Fruit fly (Drosophila melanogaster) whole organism, pupa: ENCODE measurements around the gene grp.

Source experiments
- CG10348 ChIP-seq: fragments of 200-800 bp; sonication (Bioruptor generic); IDR thresholded peaks from 2 replicates; pipeline ENCODE4 v1.3.6; 2022; ENCODE audit warnings: missing biosample characterization, missing genetic modification characterization
- CG12605 ChIP-seq: fragments of 200-800 bp; sonication (Bioruptor generic); IDR thresholded peaks from 2 replicates; pipeline ENCODE4 v1.3.6; 2022; ENCODE audit warnings: missing biosample characterization, missing genetic modification characterization
- CG13204 ChIP-seq: fragments of 200-800 bp; sonication (Bioruptor generic); optimal IDR thresholded peaks from 2 replicates; lab custom pipeline; 2018; ENCODE audit warnings: missing biosample characterization, mild to moderate bottlenecking, missing genetic modification characterization, moderate library complexity
- CG14655 ChIP-seq: fragments of 200-800 bp; sonication (Bioruptor generic); optimal IDR thresholded peaks from 3 replicates; lab custom pipeline; 2017; ENCODE audit warnings: mild to moderate bottlenecking, missing biosample characterization, missing genetic modification reagents, missing genetic modification characterization
- CG15710 ChIP-seq: fragments of 200-800 bp; sonication (Bioruptor generic); optimal IDR thresholded peaks from 2 replicates; lab custom pipeline; 2018; ENCODE audit warnings: missing biosample characterization, mild to moderate bottlenecking, missing genetic modification characterization, moderate library complexity
- CG17806 ChIP-seq: fragments of 200-800 bp; sonication (Bioruptor generic); optimal IDR thresholded peaks from 2 replicates; lab custom pipeline; 2018; ENCODE audit warnings: missing biosample characterization, mild to moderate bottlenecking, missing genetic modification characterization, moderate library complexity
- CG32121 ChIP-seq: fragments of 200-800 bp; sonication (Bioruptor generic); IDR thresholded peaks from 2 replicates; pipeline ENCODE4 v1.3.6; 2022; ENCODE audit warnings: missing biosample characterization, missing genetic modification characterization
- CG34367 ChIP-seq: fragments of 200-800 bp; sonication (Bioruptor generic); optimal IDR thresholded peaks from 2 replicates; lab custom pipeline; 2018; ENCODE audit warnings: missing biosample characterization, mild to moderate bottlenecking, missing genetic modification characterization
- CG4496 ChIP-seq: fragments of 200-800 bp; sonication (Bioruptor generic); IDR thresholded peaks from 3 replicates; pipeline ENCODE4 v1.3.6; 2022; ENCODE audit warnings: missing biosample characterization, missing genetic modification characterization
- CG8159 ChIP-seq: fragments of 200-800 bp; sonication (Bioruptor generic); optimal IDR thresholded peaks from 3 replicates; lab custom pipeline; 2018; ENCODE audit warnings: missing biosample characterization, mild to moderate bottlenecking, missing genetic modification characterization, moderate library complexity
- CG8301 ChIP-seq: fragments of 200-800 bp; sonication (Bioruptor generic); optimal IDR thresholded peaks from 2 replicates; lab custom pipeline; 2018; ENCODE audit warnings: missing biosample characterization, mild to moderate bottlenecking, missing genetic modification characterization
- CG9948 ChIP-seq: fragments of 200-800 bp; sonication (Bioruptor generic); optimal IDR thresholded peaks from 2 replicates; lab custom pipeline; 2018; ENCODE audit warnings: missing biosample characterization, mild to moderate bottlenecking, missing genetic modification characterization, moderate library complexity
- D1 ChIP-seq: fragments of 200-800 bp; sonication (Bioruptor generic); optimal IDR thresholded peaks from 2 replicates; lab custom pipeline; 2018; ENCODE audit warnings: missing biosample characterization, mild to moderate bottlenecking, missing genetic modification characterization, moderate library complexity
- EcR ChIP-seq: fragments of 200-800 bp; sonication (Bioruptor generic); optimal IDR thresholded peaks from 3 replicates; lab custom pipeline; 2019; ENCODE audit warnings: missing biosample characterization, missing genetic modification characterization, mild to moderate bottlenecking, moderate library complexity, missing genetic modification reagents
- Ets98B ChIP-seq: fragments of 200-800 bp; sonication (Bioruptor generic); IDR thresholded peaks from 2 replicates; pipeline ENCODE4 v1.3.6; 2022; ENCODE audit warnings: missing biosample characterization, missing genetic modification characterization
- Pif1A ChIP-seq: fragments of 200-800 bp; sonication (Bioruptor generic); optimal IDR thresholded peaks from 3 replicates; lab custom pipeline; 2016; ENCODE audit warnings: missing biosample characterization, missing genetic modification characterization
- Pif1B ChIP-seq: fragments of 200-800 bp; sonication (Bioruptor generic); optimal IDR thresholded peaks from 3 replicates; lab custom pipeline; 2016; ENCODE audit warnings: missing biosample characterization, missing genetic modification characterization
- Snoo ChIP-seq: fragments of 200-800 bp; sonication (Bioruptor generic); optimal IDR thresholded peaks from 3 replicates; lab custom pipeline; 2017; ENCODE audit warnings: missing biosample characterization, mild to moderate bottlenecking, missing genetic modification characterization, inconsistent platforms
- fd96Ca ChIP-seq: fragments of 200-800 bp; sonication (Bioruptor generic); IDR thresholded peaks from 3 replicates; pipeline ENCODE4 v1.3.6; 2022; ENCODE audit warnings: missing biosample characterization, missing genetic modification characterization
- gl ChIP-seq: fragments of 200-800 bp; sonication (Bioruptor generic); optimal IDR thresholded peaks from 2 replicates; lab custom pipeline; 2018; ENCODE audit warnings: missing biosample characterization, mild to moderate bottlenecking, missing genetic modification characterization
- rn ChIP-seq: fragments of 200-800 bp; sonication (Bioruptor generic); IDR thresholded peaks from 2 replicates; pipeline ENCODE4 v1.3.6; 2022; ENCODE audit warnings: missing biosample characterization, missing genetic modification characterization

grp gene

DNA sequence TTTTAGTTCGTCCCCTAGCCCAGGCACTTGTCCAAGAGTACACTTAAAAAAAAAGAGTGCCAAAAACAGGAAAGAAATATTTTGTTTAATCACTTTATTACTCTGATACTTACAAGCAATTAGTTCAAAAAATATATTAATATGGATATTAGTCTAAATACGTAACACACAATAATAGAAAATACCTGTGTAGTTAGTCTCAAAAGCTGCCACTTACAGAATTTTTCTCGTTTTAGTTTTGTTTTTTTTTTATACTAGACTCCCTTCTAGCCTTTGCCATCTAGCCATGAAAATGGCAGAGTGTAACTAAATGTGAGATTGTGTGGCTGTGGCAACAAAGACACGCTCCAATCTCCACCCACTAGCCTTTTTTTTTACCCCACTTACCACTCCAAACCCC, 8.0 kb downstream of the grp start:
- TF ChIP-seq gl (tag; lab: Kevin White, UChicago) (no peak), CG13204 (GFP tag; lab: Kevin White, UChicago) (peak; percentile 63), CG12605 (GFP tag; lab: Robert Waterston, UW) (peak; percentile 61; the same call in 1 of the 2 replicates), CG15710 (peak; percentile 77), rn (no peak), EcR (GFP tag; lab: Kevin White, UChicago) (peak; percentile 25), Pif1B (GFP tag; lab: Kevin White, UChicago) (peak; percentile 46), CG14655 (peak; percentile 77), CG32121 (GFP tag; lab: Robert Waterston, UW) (peak; percentile 46; the same call in 1 of the 2 replicates), CG8301 (peak; percentile 62), Pif1A (GFP tag; lab: Kevin White, UChicago) (peak; percentile 78), Ets98B (GFP tag; lab: Robert Waterston, UW) (0 out of 2 replicates have a peak, but pooled peaks have one; percentile 8), CG4496 (GFP tag; lab: Robert Waterston, UW) (0 out of 3 replicates have a peak, but pooled peaks have one; percentile 35), Snoo (no peak), CG17806 (peak; percentile 67), CG9948 (tag; lab: Kevin White, UChicago) (peak; percentile 77), CG8159 (tag; lab: Kevin White, UChicago) (peak; percentile 76), fd96Ca (no peak), CG10348 (GFP tag; lab: Robert Waterston, UW) (no peak), D1 (tag; lab: Kevin White, UChicago) (peak; percentile 42), CG34367 (tag; lab: Kevin White, UChicago) (peak; percentile 77)

DNA sequence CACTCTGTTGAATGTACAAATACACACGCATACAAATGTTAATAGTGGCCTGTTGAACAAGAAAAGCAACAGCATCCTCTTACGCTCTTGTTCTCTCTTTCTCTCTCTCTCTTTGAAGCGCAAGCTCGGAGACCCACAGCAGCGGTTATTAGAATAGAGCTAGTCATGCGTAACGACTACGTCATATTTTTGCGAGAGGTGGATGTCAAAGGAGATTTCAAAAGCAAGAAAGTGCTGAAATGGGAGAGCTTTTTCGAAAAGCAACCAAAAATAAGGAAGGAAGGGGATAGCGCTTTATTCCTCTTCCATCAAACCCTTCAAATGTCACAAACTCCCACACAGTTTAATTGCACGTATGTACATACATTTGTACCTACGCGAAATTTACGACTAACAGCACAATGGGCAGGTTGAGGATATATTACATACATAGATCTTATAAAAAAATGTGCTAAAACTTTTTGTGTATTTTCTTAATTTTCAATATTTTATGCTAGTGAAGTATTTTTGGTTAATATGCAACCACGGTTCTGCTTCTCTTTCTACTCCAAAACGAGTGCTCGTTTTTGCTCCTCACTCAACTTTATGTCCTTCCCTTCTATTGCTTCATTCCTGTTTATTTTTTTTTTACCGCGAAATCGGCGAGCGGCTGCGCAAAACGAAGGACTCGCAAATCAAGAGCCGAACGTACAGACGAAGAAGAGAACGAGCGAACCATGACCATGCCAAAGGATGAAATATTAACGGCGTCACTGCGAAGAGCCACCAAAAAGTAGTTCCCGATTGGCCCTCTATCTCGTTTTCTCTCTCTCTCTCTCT, 10.2 kb downstream of the grp start:
- peak; percentile 38 for TF ChIP-seq CG34367 (tag; lab: Kevin White, UChicago)
- TF ChIP-seq CG13204 (GFP tag; lab: Kevin White, UChicago) = no peak
- TF ChIP-seq CG14655 = peak; percentile 44
- peak; percentile 57 for TF ChIP-seq CG15710
- TF ChIP-seq CG8301 = peak; percentile 22
- no peak for TF ChIP-seq gl (tag; lab: Kevin White, UChicago)
- TF ChIP-seq Pif1B (GFP tag; lab: Kevin White, UChicago) = peak; percentile 8
- TF ChIP-seq Snoo = peak; percentile 34
- TF ChIP-seq CG10348 (GFP tag; lab: Robert Waterston, UW) = no peak
- peak; percentile 61 for TF ChIP-seq Pif1A (GFP tag; lab: Kevin White, UChicago)
- no peak for TF ChIP-seq Ets98B (GFP tag; lab: Robert Waterston, UW)
- TF ChIP-seq D1 (tag; lab: Kevin White, UChicago) = no peak
- TF ChIP-seq CG8159 (tag; lab: Kevin White, UChicago) = peak; percentile 20
- 0 out of 3 replicates have a peak, but pooled peaks have one; percentile 59 for TF ChIP-seq fd96Ca
- peak; percentile 55 for TF ChIP-seq CG9948 (tag; lab: Kevin White, UChicago)

DNA sequence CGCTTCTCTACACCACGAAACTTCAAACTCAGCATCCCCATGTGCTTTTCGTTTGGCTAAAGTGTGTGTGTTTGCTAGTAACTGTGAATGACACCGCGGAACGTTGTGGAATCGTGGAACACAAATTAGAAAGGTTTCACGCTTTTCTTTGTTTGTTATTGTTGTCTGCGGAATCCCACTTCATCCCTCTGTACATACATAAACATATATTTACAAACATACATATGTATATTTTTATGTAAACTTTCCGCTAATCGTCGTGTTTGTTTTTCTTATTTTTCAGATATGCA, 10.7 kb downstream of the grp start:
- no peak for TF ChIP-seq EcR (GFP tag; lab: Kevin White, UChicago)
- no peak for TF ChIP-seq CG9948 (tag; lab: Kevin White, UChicago)
- TF ChIP-seq CG8301 = no peak
- no peak for TF ChIP-seq CG32121 (GFP tag; lab: Robert Waterston, UW)
- TF ChIP-seq CG8159 (tag; lab: Kevin White, UChicago) = no peak
- TF ChIP-seq CG4496 (GFP tag; lab: Robert Waterston, UW) = no peak
- no peak for TF ChIP-seq CG14655
- TF ChIP-seq CG13204 (GFP tag; lab: Kevin White, UChicago) = no peak

DNA sequence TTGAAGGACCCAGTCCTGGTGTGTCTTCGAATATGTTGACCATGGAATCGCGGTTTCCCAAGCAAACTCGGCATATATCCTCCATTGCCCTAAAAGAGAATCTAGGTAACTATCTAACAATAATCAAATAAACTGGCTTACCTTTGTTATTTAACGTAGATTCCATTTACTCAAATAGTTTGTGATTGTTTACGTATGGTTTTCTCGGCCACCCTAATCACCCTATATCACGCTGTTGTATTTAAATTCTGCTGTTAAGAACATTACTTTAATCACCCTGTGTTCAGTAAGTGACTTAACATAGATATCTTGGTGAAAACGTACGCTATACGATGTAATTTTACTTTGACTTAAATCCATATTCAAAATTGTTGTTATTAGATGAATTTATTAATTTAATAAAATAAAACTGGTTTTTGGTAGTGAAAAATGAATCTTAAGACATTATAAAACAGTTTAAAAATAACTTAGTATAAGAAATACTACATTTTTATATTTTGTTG, 23.2 kb downstream of the grp start:
- TF ChIP-seq D1 (tag; lab: Kevin White, UChicago) (no peak), rn (no peak), CG10348 (GFP tag; lab: Robert Waterston, UW) (no peak), CG9948 (tag; lab: Kevin White, UChicago) (no peak), CG15710 (no peak), fd96Ca (no peak), Pif1A (GFP tag; lab: Kevin White, UChicago) (no peak), CG8159 (tag; lab: Kevin White, UChicago) (no peak), Snoo (no peak), CG14655 (no peak), gl (tag; lab: Kevin White, UChicago) (no peak), CG8301 (no peak), Ets98B (GFP tag; lab: Robert Waterston, UW) (no peak)

DNA sequence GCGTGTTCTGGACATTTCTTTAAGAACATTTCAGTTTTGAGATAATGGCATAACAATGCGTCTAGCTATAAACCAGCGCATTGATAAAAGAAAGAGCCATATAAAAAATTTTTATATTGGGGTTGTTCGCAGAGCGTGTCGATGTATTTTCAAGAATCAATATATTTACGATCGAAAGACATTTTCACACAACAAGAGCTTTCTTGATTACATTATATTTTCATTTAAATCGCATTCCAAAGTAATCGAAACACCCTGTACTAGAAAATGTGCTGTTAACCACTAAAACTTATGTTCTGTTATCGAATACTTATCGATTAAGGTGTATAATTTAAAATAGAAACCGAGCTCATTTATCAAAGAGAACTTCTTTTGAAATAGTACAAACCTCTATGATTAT, 23.9 kb downstream of the grp start:
- TF ChIP-seq CG9948 (tag; lab: Kevin White, UChicago) (no peak), Pif1B (GFP tag; lab: Kevin White, UChicago) (peak; percentile 43), Pif1A (GFP tag; lab: Kevin White, UChicago) (peak; percentile 60), CG8159 (tag; lab: Kevin White, UChicago) (no peak), CG15710 (peak; percentile 50), Ets98B (GFP tag; lab: Robert Waterston, UW) (no peak), fd96Ca (no peak), CG32121 (GFP tag; lab: Robert Waterston, UW) (no peak), CG12605 (GFP tag; lab: Robert Waterston, UW) (no peak), CG8301 (no peak), CG14655 (no peak), CG34367 (tag; lab: Kevin White, UChicago) (no peak), EcR (GFP tag; lab: Kevin White, UChicago) (no peak), rn (no peak), Snoo (peak; percentile 37), CG13204 (GFP tag; lab: Kevin White, UChicago) (no peak), CG10348 (GFP tag; lab: Robert Waterston, UW) (no peak), gl (tag; lab: Kevin White, UChicago) (no peak), D1 (tag; lab: Kevin White, UChicago) (no peak), CG4496 (GFP tag; lab: Robert Waterston, UW) (no peak), CG17806 (no peak)
